Worm (Caenorhabditis elegans) whole organism, young adult: ENCODE measurements around the gene idpc-5.

Experiments
- B0336.3 ChIP-seq: fragments of 200-800 bp; sonication (Bioruptor generic); IDR thresholded peaks from 2 replicates; pipeline ENCODE4 v1.3.6; 2022; ENCODE audit warnings: missing genetic modification characterization, missing compliant biosample characterization
- F37B4.10 ChIP-seq: fragments of 200-800 bp; sonication (Bioruptor generic); IDR thresholded peaks from 2 replicates; pipeline ENCODE4 v1.3.6; 2022; ENCODE audit warnings: missing genetic modification characterization, missing compliant biosample characterization
- T07F8.4 ChIP-seq: sonication (generic microtip); optimal IDR thresholded peaks from 2 replicates; lab custom pipeline; 2016; ENCODE audit warnings: mild to moderate bottlenecking, missing genetic modification characterization, moderate library complexity, missing compliant biosample characterization
- ccch-3 ChIP-seq: fragments of 200-800 bp; sonication (Bioruptor generic); optimal IDR thresholded peaks from 2 replicates; lab custom pipeline; 2018; ENCODE audit warnings: mild to moderate bottlenecking, missing genetic modification characterization, missing compliant biosample characterization
- hlh-12 ChIP-seq: sonication (generic microtip); optimal IDR thresholded peaks from 2 replicates; lab custom pipeline; 2016; ENCODE audit warnings: missing genetic modification characterization, missing compliant biosample characterization
- lin-40 ChIP-seq: sonication (generic microtip); optimal IDR thresholded peaks from 2 replicates; lab custom pipeline; 2016; ENCODE audit warnings: missing genetic modification characterization, mild to moderate bottlenecking, missing compliant biosample characterization, missing genotype, missing genetic modification reagents
- sptf-2 ChIP-seq: fragments of 200-800 bp; sonication (Bioruptor generic); optimal IDR thresholded peaks from 2 replicates; lab custom pipeline; 2018; ENCODE audit warnings: mild to moderate bottlenecking, missing genetic modification characterization, missing compliant biosample characterization

ce11 chrV:9654154-9654805 is 31.5 kb upstream of the idpc-5 start, which contains the start of gene cyp-29A4:
- TF ChIP-seq ccch-3 (GFP tag; lab: Kevin White, UChicago) (no peak), F37B4.10 (GFP tag; lab: Robert Waterston, UW) (no peak), lin-40 (tag; lab: Kevin White, UChicago) (no peak), hlh-12 (no peak), sptf-2 (GFP tag; lab: Kevin White, UChicago) (no peak), T07F8.4 (tag; lab: Kevin White, UChicago) (no peak), B0336.3 (GFP tag; lab: Robert Waterston, UW) (no peak)
